Fruit fly (Drosophila melanogaster) whole organism, embryonic: ENCODE results near the gene CG4393.
A peak's percentile ranks its signal among the peaks of the same experiment; 100 is the strongest.

Source experiments
- Blimp-1 ChIP-seq: fragments of 200-800 bp; sonication (Bioruptor generic); optimal IDR thresholded peaks from 3 replicates; lab custom pipeline; 2018; ENCODE audit warnings: missing biosample characterization, missing genetic modification characterization, mild to moderate bottlenecking, moderate library complexity, missing genetic modification reagents
- CG10431 ChIP-seq: fragments of 200-800 bp; sonication (Bioruptor generic); optimal IDR thresholded peaks from 3 replicates; lab custom pipeline; 2018; ENCODE audit warnings: missing biosample characterization, mild to moderate bottlenecking, missing genetic modification characterization
- CG11247 ChIP-seq: fragments of 200-800 bp; sonication (Bioruptor generic); IDR thresholded peaks from 2 replicates; pipeline ENCODE4 v1.3.6; 2022; ENCODE audit warnings: missing biosample characterization, missing genetic modification characterization
- CG11696 ChIP-seq: fragments of 200-800 bp; sonication (Bioruptor generic); IDR thresholded peaks from 2 replicates; pipeline ENCODE4 v1.3.6; 2022; ENCODE audit warnings: missing biosample characterization, missing genetic modification characterization
- CG12104 ChIP-seq: fragments of 200-800 bp; sonication (Bioruptor generic); optimal IDR thresholded peaks from 3 replicates; lab custom pipeline; 2016; ENCODE audit warnings: missing biosample characterization, missing genetic modification characterization
- CG12744 ChIP-seq: fragments of 200-800 bp; sonication (Bioruptor generic); optimal IDR thresholded peaks from 2 replicates; lab custom pipeline; 2016; ENCODE audit warnings: missing biosample characterization, missing genetic modification characterization
- CG13287 ChIP-seq: fragments of 200-800 bp; sonication (Bioruptor generic); IDR thresholded peaks from 2 replicates; pipeline ENCODE4 v1.3.6; 2022; ENCODE audit warnings: missing biosample characterization, missing genetic modification characterization; ENCODE audit not compliant: partially characterized antibody
- CG13296 ChIP-seq: fragments of 200-800 bp; sonication (Bioruptor generic); optimal IDR thresholded peaks from 3 replicates; lab custom pipeline; 2018; ENCODE audit warnings: missing biosample characterization, mild to moderate bottlenecking, missing genetic modification characterization
- CG16813 ChIP-seq: fragments of 200-800 bp; sonication (Bioruptor generic); IDR thresholded peaks from 3 replicates; pipeline ENCODE4 v1.3.6; 2022; ENCODE audit warnings: missing biosample characterization, missing genetic modification characterization; ENCODE audit not compliant: partially characterized antibody
- CG17568 ChIP-seq: fragments of 200-800 bp; sonication (Bioruptor generic); optimal IDR thresholded peaks from 2 replicates; lab custom pipeline; 2018; ENCODE audit warnings: missing biosample characterization, mild to moderate bottlenecking, missing genetic modification characterization, moderate library complexity
- CG17802 ChIP-seq: fragments of 200-800 bp; sonication (Bioruptor generic); optimal IDR thresholded peaks from 2 replicates; lab custom pipeline; 2018; ENCODE audit warnings: missing biosample characterization, mild to moderate bottlenecking, missing genetic modification characterization, moderate library complexity
- CG18262 ChIP-seq: fragments of 200-800 bp; optimal IDR thresholded peaks from 3 replicates; lab custom pipeline; 2019; ENCODE audit warnings: missing biosample characterization, mild to moderate bottlenecking, missing genetic modification characterization, moderate library complexity
- CG2199 ChIP-seq: fragments of 200-800 bp; sonication (Bioruptor generic); IDR thresholded peaks from 3 replicates; pipeline ENCODE4 v1.3.6; 2022; ENCODE audit warnings: missing biosample characterization, missing genetic modification characterization
- CG3163 ChIP-seq: fragments of 200-800 bp; sonication (Bioruptor generic); optimal IDR thresholded peaks from 3 replicates; lab custom pipeline; 2016; ENCODE audit warnings: missing biosample characterization, missing genetic modification characterization
- CG3281 ChIP-seq: fragments of 200-800 bp; sonication (Bioruptor generic); optimal IDR thresholded peaks from 3 replicates; lab custom pipeline; 2017; ENCODE audit warnings: missing biosample characterization, mild to moderate bottlenecking, missing genetic modification characterization
- CG33213 ChIP-seq: fragments of 200-800 bp; sonication (Bioruptor generic); optimal IDR thresholded peaks from 3 replicates; lab custom pipeline; 2016; ENCODE audit warnings: missing biosample characterization, missing genetic modification characterization
- CG42726 ChIP-seq: fragments of 200-800 bp; sonication (Bioruptor generic); IDR thresholded peaks from 2 replicates; pipeline ENCODE4 v1.3.6; 2022; ENCODE audit warnings: missing biosample characterization, missing genetic modification characterization; ENCODE audit not compliant: partially characterized antibody
- CG4854 ChIP-seq: fragments of 200-800 bp; sonication (Bioruptor generic); optimal IDR thresholded peaks from 2 replicates; lab custom pipeline; 2016; ENCODE audit warnings: missing biosample characterization, missing genetic modification characterization, inconsistent platforms
- CG7745 ChIP-seq: fragments of 200-800 bp; sonication (Bioruptor generic); optimal IDR thresholded peaks from 2 replicates; lab custom pipeline; 2018; ENCODE audit warnings: missing biosample characterization, mild to moderate bottlenecking, missing genetic modification characterization, moderate library complexity
- CG7987 ChIP-seq: fragments of 200-800 bp; sonication (Bioruptor generic); optimal IDR thresholded peaks from 2 replicates; lab custom pipeline; 2018; ENCODE audit warnings: missing biosample characterization, mild to moderate bottlenecking, missing genetic modification characterization, moderate library complexity
- CG9817 ChIP-seq: fragments of 200-800 bp; sonication (Bioruptor generic); optimal IDR thresholded peaks from 2 replicates; lab custom pipeline; 2018; ENCODE audit warnings: missing biosample characterization, mild to moderate bottlenecking, missing genetic modification characterization, moderate library complexity
- CG9876 ChIP-seq: fragments of 200-800 bp; sonication (Bioruptor generic); optimal IDR thresholded peaks from 2 replicates; lab custom pipeline; 2016; ENCODE audit warnings: missing biosample characterization, missing genetic modification characterization
- Chrac-16 ChIP-seq: fragments of 200-800 bp; sonication (Bioruptor generic); optimal IDR thresholded peaks from 3 replicates; lab custom pipeline; 2016; ENCODE audit warnings: missing biosample characterization, missing genetic modification characterization
- Dbx ChIP-seq: fragments of 200-800 bp; sonication (Bioruptor generic); IDR thresholded peaks from 3 replicates; pipeline ENCODE4 v1.3.6; 2022; ENCODE audit warnings: missing biosample characterization, missing genetic modification characterization
- Doc2 ChIP-seq: fragments of 200-800 bp; sonication (Bioruptor generic); IDR thresholded peaks from 2 replicates; pipeline ENCODE4 v1.3.6; 2022; ENCODE audit warnings: missing biosample characterization, missing genetic modification characterization
- GATAe ChIP-seq: fragments of 200-800 bp; sonication (Bioruptor generic); conservative IDR thresholded peaks from 2 replicates; pipeline ENCODE4 v1.3.6; 2022; ENCODE audit warnings: missing biosample characterization, missing genetic modification characterization
- H15 ChIP-seq: fragments of 200-800 bp; sonication (Bioruptor generic); IDR thresholded peaks from 3 replicates; pipeline ENCODE4 v1.3.6; 2022; ENCODE audit warnings: missing biosample characterization, missing genetic modification characterization
- HHEX ChIP-seq: fragments of 200-800 bp; sonication (Bioruptor generic); optimal IDR thresholded peaks from 3 replicates; lab custom pipeline; 2017; ENCODE audit warnings: missing biosample characterization, mild to moderate bottlenecking, missing genetic modification characterization, missing genetic modification reagents
- Max ChIP-seq: fragments of 200-800 bp; sonication (Bioruptor generic); optimal IDR thresholded peaks from 2 replicates; lab custom pipeline; 2016; ENCODE audit warnings: missing biosample characterization, mild to moderate bottlenecking, missing genetic modification characterization
- Meics ChIP-seq: fragments of 200-800 bp; sonication (Bioruptor generic); optimal IDR thresholded peaks from 2 replicates; lab custom pipeline; 2017; ENCODE audit warnings: missing biosample characterization, mild to moderate bottlenecking, missing genetic modification characterization
- Myb ChIP-seq: fragments of 200-800 bp; sonication (Bioruptor generic); optimal IDR thresholded peaks from 2 replicates; lab custom pipeline; 2016; ENCODE audit warnings: missing biosample characterization, missing genetic modification characterization
- Neu2 ChIP-seq: fragments of 200-800 bp; sonication (Bioruptor generic); optimal IDR thresholded peaks from 3 replicates; lab custom pipeline; 2016; ENCODE audit warnings: missing biosample characterization, missing genetic modification characterization, borderline replicate concordance
- Oli ChIP-seq: fragments of 200-800 bp; sonication (Bioruptor generic); optimal IDR thresholded peaks from 2 replicates; lab custom pipeline; 2018; ENCODE audit warnings: missing biosample characterization, mild to moderate bottlenecking, missing genetic modification characterization, moderate library complexity
- Spps ChIP-seq: fragments of 200-800 bp; sonication (Bioruptor generic); optimal IDR thresholded peaks from 2 replicates; lab custom pipeline; 2018; ENCODE audit warnings: missing biosample characterization, mild to moderate bottlenecking, missing genetic modification characterization
- Ssrp ChIP-seq: fragments of 200-800 bp; sonication (Bioruptor generic); optimal IDR thresholded peaks from 2 replicates; lab custom pipeline; 2018; ENCODE audit warnings: missing biosample characterization, mild to moderate bottlenecking, missing genetic modification characterization, moderate library complexity
- YL-1 ChIP-seq: fragments of 200-800 bp; sonication (Bioruptor generic); optimal IDR thresholded peaks from 3 replicates; lab custom pipeline; 2017; ENCODE audit warnings: missing biosample characterization, mild to moderate bottlenecking, missing genetic modification characterization
- cg ChIP-seq: fragments of 200-800 bp; sonication (Bioruptor generic); optimal IDR thresholded peaks from 3 replicates; lab custom pipeline; 2019; ENCODE audit warnings: missing biosample characterization, mild to moderate bottlenecking, missing genetic modification characterization, moderate library complexity
- eve ChIP-seq, 2 experiments: fragments of >200 bp; optimal IDR thresholded peaks; 2 replicates each; lab custom pipeline; 2017; ENCODE audit warnings: missing biosample characterization in 2 of 2, missing genetic modification characterization in 2 of 2
- gcm ChIP-seq: fragments of 200-800 bp; sonication (Bioruptor generic); optimal IDR thresholded peaks from 2 replicates; lab custom pipeline; 2019; ENCODE audit warnings: missing biosample characterization, mild to moderate bottlenecking, missing genetic modification characterization, moderate library complexity
- klu ChIP-seq: fragments of 200-800 bp; sonication (Bioruptor generic); IDR thresholded peaks from 2 replicates; pipeline ENCODE4 v1.3.6; 2022; ENCODE audit warnings: missing biosample characterization, missing genetic modification characterization
- mld ChIP-seq: fragments of 200-800 bp; sonication (Bioruptor generic); IDR thresholded peaks from 3 replicates; pipeline ENCODE4 v1.3.6; 2022; ENCODE audit warnings: missing biosample characterization, missing genetic modification characterization; ENCODE audit not compliant: partially characterized antibody
- phol ChIP-seq: fragments of 200-800 bp; sonication (Bioruptor generic); optimal IDR thresholded peaks from 3 replicates; lab custom pipeline; 2018; ENCODE audit warnings: missing biosample characterization, mild to moderate bottlenecking, missing genetic modification characterization, moderate library complexity
- psq ChIP-seq: fragments of 200-800 bp; sonication (Bioruptor generic); optimal IDR thresholded peaks from 2 replicates; lab custom pipeline; 2017; ENCODE audit warnings: missing biosample characterization, missing genetic modification characterization
- row ChIP-seq: fragments of 200-800 bp; sonication (Bioruptor generic); IDR thresholded peaks from 3 replicates; pipeline ENCODE4 v1.3.6; 2022; ENCODE audit warnings: missing biosample characterization, missing genetic modification characterization
- sd ChIP-seq: fragments of 200-800 bp; sonication (Bioruptor generic); optimal IDR thresholded peaks from 3 replicates; lab custom pipeline; 2018; ENCODE audit warnings: missing biosample characterization, mild to moderate bottlenecking, missing genetic modification characterization, moderate library complexity
- seq ChIP-seq: fragments of 200-800 bp; sonication (Bioruptor generic); IDR thresholded peaks from 2 replicates; pipeline ENCODE4 v1.3.6; 2022; ENCODE audit warnings: missing biosample characterization, missing genetic modification characterization
- ssp ChIP-seq: fragments of 200-800 bp; sonication (Bioruptor generic); IDR thresholded peaks from 2 replicates; pipeline ENCODE4 v1.3.6; 2022; ENCODE audit warnings: missing biosample characterization, missing genetic modification characterization
- tna ChIP-seq: fragments of 200-800 bp; sonication (Bioruptor generic); IDR thresholded peaks from 2 replicates; pipeline ENCODE4 v1.3.6; 2022; ENCODE audit warnings: missing biosample characterization, missing genetic modification characterization; ENCODE audit not compliant: partially characterized antibody
- toy ChIP-seq: fragments of 200-800 bp; sonication (Bioruptor generic); IDR thresholded peaks from 2 replicates; pipeline ENCODE4 v1.3.6; 2022; ENCODE audit warnings: missing biosample characterization, missing genetic modification characterization
- zfh1 ChIP-seq: fragments of 200-800 bp; sonication (Bioruptor generic); IDR thresholded peaks from 3 replicates; pipeline ENCODE4 v1.3.6; 2022; ENCODE audit warnings: missing biosample characterization, missing genetic modification characterization

Gene CG4393

DNA sequence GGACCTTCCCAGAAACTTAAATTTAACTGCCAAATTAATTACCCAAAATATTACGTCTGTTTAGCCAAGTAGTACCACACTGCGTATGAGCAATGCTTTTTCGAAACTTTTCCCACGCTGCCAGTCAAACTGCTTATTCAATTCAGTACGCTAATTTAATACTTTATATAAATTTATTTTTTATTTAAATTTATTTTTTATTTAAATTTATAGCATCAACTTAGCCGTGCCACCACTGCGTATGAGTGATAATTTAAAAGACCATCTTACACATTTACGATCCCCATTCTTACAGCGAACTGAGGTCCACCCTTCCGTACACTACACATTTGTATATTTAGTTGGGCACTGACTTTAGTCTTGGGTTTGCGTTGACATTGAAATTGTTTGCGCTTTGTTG lies 49.0 kb downstream of the CG4393 start (continued):
- TF ChIP-seq Ssrp (tag; lab: Kevin White, UChicago): peak; percentile 36
- peak; percentile 18 for TF ChIP-seq YL-1 (GFP tag; lab: Kevin White, UChicago)
- peak; percentile 67; the same call in 1 of the 2 replicates for TF ChIP-seq CG11247
- no peak for TF ChIP-seq CG17802 (tag; lab: Kevin White, UChicago)
- no peak for TF ChIP-seq mld (GFP tag; lab: Robert Waterston, UW)
- TF ChIP-seq gcm (GFP tag; lab: Kevin White, UChicago): peak; percentile 50
- TF ChIP-seq tna (GFP tag; lab: Robert Waterston, UW): no peak
- peak; percentile 24; the same call in 1 of the 2 replicates for TF ChIP-seq GATAe (GFP tag; lab: Robert Waterston, UW)
- TF ChIP-seq Blimp-1: peak; percentile 70
- TF ChIP-seq row (GFP tag; lab: Robert Waterston, UW): peak; percentile 76
- TF ChIP-seq HHEX (GFP tag; lab: Kevin White, UChicago): peak; percentile 81
- TF ChIP-seq CG3281: peak; percentile 97
- TF ChIP-seq zfh1 (GFP tag; lab: Robert Waterston, UW): peak; percentile 70; the same call in 2 of the 3 replicates
- peak; percentile 51 for TF ChIP-seq CG7987 (GFP tag; lab: Kevin White, UChicago)
- TF ChIP-seq ssp (GFP tag; lab: Robert Waterston, UW): no peak
- no peak for TF ChIP-seq CG33213
- peak; percentile 69 for TF ChIP-seq sd (tag; lab: Kevin White, UChicago)
- peak; percentile 76 for TF ChIP-seq seq
- TF ChIP-seq Spps: no peak
- peak; percentile 32 for TF ChIP-seq psq
- TF ChIP-seq CG16813 (GFP tag; lab: Robert Waterston, UW): no peak
- TF ChIP-seq phol: peak; percentile 74
- peak; percentile 18 for TF ChIP-seq CG17568 (GFP tag; lab: Kevin White, UChicago)
- peak; percentile 52; the same call in 1 of the 2 replicates for TF ChIP-seq toy
- TF ChIP-seq CG12104 (GFP tag; lab: Kevin White, UChicago): peak; percentile 58
- TF ChIP-seq Neu2 (GFP tag; lab: Kevin White, UChicago): no peak
- TF ChIP-seq CG11696 (GFP tag; lab: Robert Waterston, UW): peak; percentile 56; the same call in 1 of the 2 replicates
- TF ChIP-seq Meics (GFP tag; lab: Kevin White, UChicago): peak; percentile 94
- TF ChIP-seq Dbx: peak; percentile 84
- TF ChIP-seq H15: 0 out of 3 replicates have a peak, but pooled peaks have one; percentile 20
- TF ChIP-seq cg (GFP tag; lab: Kevin White, UChicago): no peak
- peak; percentile 90 for TF ChIP-seq CG13296
- no peak for TF ChIP-seq CG12744
- TF ChIP-seq klu (GFP tag; lab: Robert Waterston, UW): peak; percentile 62; the same call in 1 of the 2 replicates
- no peak for TF ChIP-seq CG42726 (GFP tag; lab: Robert Waterston, UW)
- no peak for TF ChIP-seq Doc2
- no peak for TF ChIP-seq Myb (GFP tag; lab: Kevin White, UChicago)
- TF ChIP-seq CG3163 (GFP tag; lab: Kevin White, UChicago): no peak
- peak; percentile 32 for TF ChIP-seq Chrac-16
- TF ChIP-seq CG4854 (GFP tag; lab: Kevin White, UChicago): no peak
- TF ChIP-seq CG9876 (GFP tag; lab: Kevin White, UChicago): no peak
- TF ChIP-seq CG18262 (tag; lab: Kevin White, UChicago): peak; percentile 50
- peak; percentile 76 for TF ChIP-seq Max
- TF ChIP-seq CG13287 (GFP tag; lab: Robert Waterston, UW): no peak
- peak; percentile 83 for TF ChIP-seq CG9817
- TF ChIP-seq eve (GFP tag; optimal IDR thresholded peaks at IDR 0.05; lab: Kevin White, UChicago): no peak
- no peak for TF ChIP-seq CG7745 (tag; lab: Kevin White, UChicago)
- no peak for TF ChIP-seq CG10431 (GFP tag; lab: Kevin White, UChicago)
- TF ChIP-seq CG2199 (GFP tag; lab: Robert Waterston, UW): no peak
- peak; percentile 80 for TF ChIP-seq Oli (tag; lab: Kevin White, UChicago)
